Worm (Caenorhabditis elegans): ENCODE data around the gene Y69A2AR.16.

The Y69A2AR.16 gene

DNA sequence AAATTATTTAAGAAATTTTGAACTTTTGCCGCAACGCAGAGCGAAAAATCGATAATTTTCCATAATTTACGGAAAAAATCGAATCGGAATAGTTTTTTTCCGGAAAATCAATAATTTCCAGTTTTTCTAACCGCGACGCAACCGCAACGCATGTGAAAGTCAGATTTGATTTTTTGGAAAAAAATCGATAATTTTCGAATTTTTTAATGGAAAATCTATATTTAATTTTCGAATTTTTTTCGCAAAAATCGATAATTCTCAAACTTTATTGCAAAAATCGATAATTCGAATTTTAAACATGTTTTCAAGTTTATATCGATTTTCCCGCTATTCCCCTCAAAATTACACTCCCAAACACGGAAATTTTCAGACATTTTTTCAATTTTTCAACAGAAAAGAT lies 32.7 kb downstream of the Y69A2AR.16 start:
- TF ChIP-seq nhr-12 (tag; optimal IDR thresholded peaks at IDR 0.05) (no peak), zag-1 (tag; optimal IDR thresholded peaks at IDR 0.05) (no peak), xbp-1 (tag; optimal IDR thresholded peaks at IDR 0.05) (no peak), ceh-63 (GFP tag; optimal IDR thresholded peaks at IDR 0.05) (no peak), nhr-71 (tag; optimal IDR thresholded peaks at IDR 0.05) (no peak), nhr-77 (tag; optimal IDR thresholded peaks at IDR 0.05) (no peak), fkh-10 (GFP tag; optimal IDR thresholded peaks at IDR 0.05) (no peak)

DNA sequence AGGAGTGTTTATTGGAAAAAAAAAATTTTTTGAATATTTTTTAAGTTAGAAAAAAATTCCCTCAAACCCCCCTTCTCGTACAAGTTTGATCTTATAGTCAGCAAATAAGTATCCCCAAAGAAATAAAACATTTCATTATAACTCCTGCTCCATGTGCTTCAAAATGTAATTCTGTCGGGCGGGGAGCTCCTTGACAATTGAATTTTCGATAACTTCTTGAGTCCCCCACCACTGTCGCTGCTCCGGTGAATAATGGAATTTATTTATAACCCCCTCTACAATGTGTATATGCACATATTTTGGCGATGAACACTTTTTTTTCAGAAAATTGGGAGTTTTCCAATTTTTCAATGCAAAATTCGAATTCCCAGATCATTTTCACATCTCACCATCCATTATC lies 40.1 kb downstream of the Y69A2AR.16 start:
- TF ChIP-seq zag-1 (tag; optimal IDR thresholded peaks at IDR 0.05) (no peak), ztf-4 (tag; optimal IDR thresholded peaks at IDR 0.05) (no peak), nhr-76 (tag; optimal IDR thresholded peaks at IDR 0.05) (no peak), ceh-8 (GFP tag; optimal IDR thresholded peaks at IDR 0.05) (no peak), nhr-77 (tag; optimal IDR thresholded peaks at IDR 0.05) (no peak), lir-3 (tag; optimal IDR thresholded peaks at IDR 0.05; ENCODE audit: poor library complexity) (no peak), nhr-19 (GFP tag; conservative IDR thresholded peaks at IDR 0.05) (no peak), ztf-11 (tag; optimal IDR thresholded peaks at IDR 0.05) (no peak), fkh-10 (GFP tag; optimal IDR thresholded peaks at IDR 0.05) (no peak), hlh-17 (GFP tag; optimal IDR thresholded peaks at IDR 0.05; ENCODE audit: borderline replicate concordance) (no peak), lin-14 (GFP tag; optimal IDR thresholded peaks at IDR 0.05) (no peak), mef-2 (tag; optimal IDR thresholded peaks at IDR 0.05) (no peak), efl-1 (optimal IDR thresholded peaks at IDR 0.05) (no peak), efl-1 (GFP tag; optimal IDR thresholded peaks at IDR 0.05 in 1 of 2) (no peak), hlh-4 (tag; optimal IDR thresholded peaks at IDR 0.05) (no peak), vab-15 (tag; optimal IDR thresholded peaks at IDR 0.05) (no peak)

DNA sequence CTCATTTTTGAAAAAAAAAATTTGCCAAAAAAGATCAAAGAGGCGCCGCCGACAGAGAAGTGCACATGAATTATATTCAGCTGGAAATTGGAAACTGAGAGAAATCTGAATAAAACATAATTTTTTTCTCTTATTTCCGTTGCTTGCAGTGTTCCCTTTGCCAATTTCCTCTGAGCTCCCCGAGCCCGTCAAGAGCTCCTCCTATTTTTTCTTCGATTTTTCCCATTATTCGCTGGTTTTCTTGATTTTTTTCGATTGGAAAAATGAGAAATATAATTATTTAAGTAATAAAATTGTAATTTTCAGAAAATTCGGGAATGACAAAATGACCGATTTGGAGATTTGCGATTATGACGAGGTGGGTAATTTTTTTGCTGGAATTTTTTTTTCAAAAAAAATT lies 44.4 kb downstream of the Y69A2AR.16 start, which contains the start of gene sprr-3:
TSS of gene sprr-3 (plus strand) at position 301 of the 400 bp plus-strand sequence.
- TF ChIP-seq pax-3 (tag; optimal IDR thresholded peaks at IDR 0.05) (no peak), lin-15B (tag; optimal IDR thresholded peaks at IDR 0.05) (no peak), sup-37 (GFP tag; optimal IDR thresholded peaks at IDR 0.05) (no peak), ces-1 (GFP tag; optimal IDR thresholded peaks at IDR 0.05) (no peak), snu-23 (GFP tag; optimal IDR thresholded peaks at IDR 0.05) (no peak), aha-1 (tag; optimal IDR thresholded peaks at IDR 0.05) (no peak), ceh-90 (tag; optimal IDR thresholded peaks at IDR 0.05) (no peak), nhr-11 (tag; optimal IDR thresholded peaks at IDR 0.05) (no peak), elt-3 (tag; optimal IDR thresholded peaks at IDR 0.05) (no peak), C16A3.4 (tag; optimal IDR thresholded peaks at IDR 0.05) (no peak), nhr-84 (tag; optimal IDR thresholded peaks at IDR 0.05) (no peak), efl-3 (GFP tag; optimal IDR thresholded peaks at IDR 0.05) (no peak), vab-15 (tag; optimal IDR thresholded peaks at IDR 0.05) (no peak), lsy-2 (tag; optimal IDR thresholded peaks at IDR 0.05) (no peak), ztf-4 (tag; optimal IDR thresholded peaks at IDR 0.05) (no peak)

DNA sequence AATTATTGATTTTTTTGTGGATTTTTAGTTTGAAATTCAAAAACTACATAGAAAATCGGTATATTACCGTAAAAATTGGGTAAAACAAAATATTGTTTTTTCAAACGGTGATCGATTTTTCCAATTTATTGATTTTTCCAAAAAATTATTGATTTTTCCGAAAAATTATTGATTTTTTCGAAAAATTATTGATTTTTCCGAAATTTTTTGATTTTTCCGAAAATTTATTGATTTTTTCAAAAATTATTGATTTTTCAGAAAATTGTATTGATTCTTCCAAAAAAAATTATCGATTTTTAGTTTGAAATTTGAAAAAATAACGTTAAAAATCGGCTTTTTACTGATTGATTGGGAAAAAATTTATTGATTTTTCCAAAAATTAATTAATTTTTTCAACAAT lies 51.2 kb downstream of the Y69A2AR.16 start:
- TF ChIP-seq vab-15 (tag; optimal IDR thresholded peaks at IDR 0.05) (no peak), aha-1 (tag; optimal IDR thresholded peaks at IDR 0.05) (no peak), mef-2 (tag; optimal IDR thresholded peaks at IDR 0.05) (no peak), snpc-4 (tag; optimal IDR thresholded peaks at IDR 0.05) (no peak), ceh-63 (GFP tag; optimal IDR thresholded peaks at IDR 0.05) (no peak), lin-39 (tag; optimal IDR thresholded peaks at IDR 0.05) (no peak), efl-1 (optimal IDR thresholded peaks at IDR 0.05) (no peak), efl-1 (GFP tag; optimal IDR thresholded peaks at IDR 0.05 in 1 of 2) (no peak), elt-2 (tag; optimal IDR thresholded peaks at IDR 0.05) (no peak), ceh-88 (GFP tag; IDR thresholded peaks at IDR 0.05) (no peak), nhr-85 (tag) (no peak), zip-4 (GFP tag; optimal IDR thresholded peaks at IDR 0.05) (no peak), lin-35 (GFP tag; optimal IDR thresholded peaks at IDR 0.05) (no peak), hlh-4 (tag; optimal IDR thresholded peaks at IDR 0.05) (no peak), nhr-90 (tag; optimal IDR thresholded peaks at IDR 0.05; ENCODE audit: poor library complexity) (no peak), C16A3.4 (tag; optimal IDR thresholded peaks at IDR 0.05) (no peak), lin-13 (GFP tag; optimal IDR thresholded peaks at IDR 0.05) (no peak)

Data from whole organism, L1 larva.